Fruit fly (Drosophila melanogaster) whole organism, embryonic: ENCODE data around the gene CG5056.

Source experiments
- CG10431 ChIP-seq: fragments of 200-800 bp; sonication (Bioruptor generic); optimal IDR thresholded peaks from 3 replicates; lab custom pipeline; 2018; ENCODE audit warnings: missing biosample characterization, mild to moderate bottlenecking, missing genetic modification characterization
- CG10654 ChIP-seq: fragments of 200-800 bp; sonication (Bioruptor generic); optimal IDR thresholded peaks from 2 replicates; lab custom pipeline; 2016; ENCODE audit warnings: missing biosample characterization, missing genetic modification characterization
- CG10959 ChIP-seq: fragments of 200-800 bp; sonication (Bioruptor generic); IDR thresholded peaks from 2 replicates; pipeline ENCODE4 v1.3.6; 2022; ENCODE audit warnings: missing biosample characterization, missing genetic modification characterization
- CG12071 ChIP-seq: fragments of 200-800 bp; sonication (Bioruptor generic); optimal IDR thresholded peaks from 3 replicates; lab custom pipeline; 2018; ENCODE audit warnings: missing biosample characterization, mild to moderate bottlenecking, missing genetic modification characterization
- CG12104 ChIP-seq: fragments of 200-800 bp; sonication (Bioruptor generic); optimal IDR thresholded peaks from 3 replicates; lab custom pipeline; 2016; ENCODE audit warnings: missing biosample characterization, missing genetic modification characterization
- CG13775 ChIP-seq: fragments of 200-800 bp; sonication (Bioruptor generic); optimal IDR thresholded peaks from 3 replicates; lab custom pipeline; 2017; ENCODE audit warnings: missing biosample characterization, mild to moderate bottlenecking, missing genetic modification characterization
- CG14965 ChIP-seq: fragments of 200-800 bp; sonication (Bioruptor generic); optimal IDR thresholded peaks from 2 replicates; lab custom pipeline; 2016; ENCODE audit warnings: missing biosample characterization, missing genetic modification characterization, borderline replicate concordance
- CG15514 ChIP-seq: fragments of 200-800 bp; sonication (Bioruptor generic); optimal IDR thresholded peaks from 3 replicates; lab custom pipeline; 2017; ENCODE audit warnings: missing biosample characterization, missing genetic modification characterization, mild to moderate bottlenecking, moderate library complexity, missing genetic modification reagents
- CG2678 ChIP-seq: fragments of 200-800 bp; sonication (Bioruptor generic); optimal IDR thresholded peaks from 3 replicates; lab custom pipeline; 2019; ENCODE audit warnings: missing biosample characterization, mild to moderate bottlenecking, missing genetic modification characterization, moderate library complexity
- CG2875 ChIP-seq: fragments of 200-800 bp; sonication (Bioruptor generic); optimal IDR thresholded peaks from 2 replicates; lab custom pipeline; 2017; ENCODE audit warnings: missing biosample characterization, mild to moderate bottlenecking, missing genetic modification characterization, missing genetic modification reagents
- CG33557 ChIP-seq: fragments of 200-800 bp; sonication (Bioruptor generic); optimal IDR thresholded peaks from 2 replicates; lab custom pipeline; 2019; ENCODE audit warnings: missing biosample characterization, mild to moderate bottlenecking, missing genetic modification characterization, moderate library complexity
- CG3407 ChIP-seq: fragments of 200-800 bp; sonication (Bioruptor generic); optimal IDR thresholded peaks from 2 replicates; lab custom pipeline; 2018; ENCODE audit warnings: missing biosample characterization, mild to moderate bottlenecking, missing genetic modification characterization
- CG6272 ChIP-seq: fragments of 200-800 bp; sonication (Bioruptor generic); IDR thresholded peaks from 2 replicates; pipeline ENCODE4 v1.3.6; 2022; ENCODE audit warnings: missing biosample characterization, missing genetic modification characterization
- CG9727 ChIP-seq: fragments of 200-800 bp; sonication (Bioruptor generic); optimal IDR thresholded peaks from 3 replicates; lab custom pipeline; 2017; ENCODE audit warnings: missing biosample characterization, mild to moderate bottlenecking, missing genetic modification characterization
- CoRest ChIP-seq: fragments of 200-800 bp; sonication (Bioruptor generic); optimal IDR thresholded peaks from 3 replicates; lab custom pipeline; 2018; ENCODE audit warnings: missing biosample characterization, mild to moderate bottlenecking, missing genetic modification characterization, moderate library complexity
- D19B ChIP-seq: fragments of 200-800 bp; sonication (Bioruptor generic); optimal IDR thresholded peaks from 2 replicates; lab custom pipeline; 2017; ENCODE audit warnings: missing biosample characterization, mild to moderate bottlenecking, missing genetic modification characterization
- Dbx ChIP-seq: fragments of 200-800 bp; sonication (Bioruptor generic); IDR thresholded peaks from 3 replicates; pipeline ENCODE4 v1.3.6; 2022; ENCODE audit warnings: missing biosample characterization, missing genetic modification characterization
- Dll ChIP-seq: fragments of 200-800 bp; sonication (Bioruptor generic); IDR thresholded peaks from 4 replicates; pipeline ENCODE4 v1.3.6; 2022; ENCODE audit warnings: missing biosample characterization, missing genetic modification characterization; ENCODE audit not compliant: partially characterized antibody
- Hey ChIP-seq: fragments of 200-800 bp; sonication (Bioruptor generic); optimal IDR thresholded peaks from 3 replicates; lab custom pipeline; 2018; ENCODE audit warnings: missing biosample characterization, mild to moderate bottlenecking, missing genetic modification characterization
- HmgZ ChIP-seq: fragments of 200-800 bp; sonication (Bioruptor generic); optimal IDR thresholded peaks from 2 replicates; lab custom pipeline; 2018; ENCODE audit warnings: missing biosample characterization, mild to moderate bottlenecking, missing genetic modification characterization
- Lpt ChIP-seq: fragments of >200 bp; optimal IDR thresholded peaks from 2 replicates; lab custom pipeline; 2018; ENCODE audit warnings: missing biosample characterization, missing genetic modification characterization
- NC2β ChIP-seq: fragments of 200-800 bp; sonication (Bioruptor generic); optimal IDR thresholded peaks from 2 replicates; lab custom pipeline; 2016; ENCODE audit warnings: missing biosample characterization, missing genetic modification characterization
- Oli ChIP-seq: fragments of 200-800 bp; sonication (Bioruptor generic); optimal IDR thresholded peaks from 2 replicates; lab custom pipeline; 2018; ENCODE audit warnings: missing biosample characterization, mild to moderate bottlenecking, missing genetic modification characterization, moderate library complexity
- Optix ChIP-seq: fragments of 200-800 bp; sonication (Bioruptor generic); IDR thresholded peaks from 3 replicates; pipeline ENCODE4 v1.3.6; 2022; ENCODE audit warnings: missing biosample characterization, missing genetic modification characterization
- Poxn ChIP-seq: fragments of 200-800 bp; sonication (Bioruptor generic); IDR thresholded peaks from 2 replicates; pipeline ENCODE4 v1.3.6; 2022; ENCODE audit warnings: missing biosample characterization, missing genetic modification characterization
- Rx ChIP-seq: fragments of 200-800 bp; sonication (Bioruptor generic); IDR thresholded peaks from 2 replicates; pipeline ENCODE4 v1.3.6; 2022; ENCODE audit warnings: missing biosample characterization, missing genetic modification characterization
- YL-1 ChIP-seq: fragments of 200-800 bp; sonication (Bioruptor generic); optimal IDR thresholded peaks from 3 replicates; lab custom pipeline; 2017; ENCODE audit warnings: missing biosample characterization, mild to moderate bottlenecking, missing genetic modification characterization
- ab ChIP-seq: fragments of 200-800 bp; sonication (Bioruptor generic); optimal IDR thresholded peaks from 2 replicates; lab custom pipeline; 2016; ENCODE audit warnings: missing biosample characterization, missing genetic modification characterization
- al ChIP-seq: fragments of 200-800 bp; sonication (Bioruptor generic); IDR thresholded peaks from 2 replicates; pipeline ENCODE4 v1.3.6; 2022; ENCODE audit warnings: missing biosample characterization, missing genetic modification characterization
- ap ChIP-seq: fragments of 200-800 bp; sonication (Bioruptor generic); IDR thresholded peaks from 2 replicates; pipeline ENCODE4 v1.3.6; 2022; ENCODE audit warnings: missing biosample characterization, missing genetic modification characterization
- bowl ChIP-seq: fragments of 200-800 bp; sonication (Bioruptor generic); IDR thresholded peaks from 2 replicates; pipeline ENCODE4 v1.3.6; 2022; ENCODE audit warnings: missing biosample characterization, missing genetic modification characterization
- cato ChIP-seq: fragments of 200-800 bp; sonication (Bioruptor generic); optimal IDR thresholded peaks from 2 replicates; lab custom pipeline; 2016; ENCODE audit warnings: missing biosample characterization, missing genetic modification characterization, borderline replicate concordance
- ci ChIP-seq: fragments of 200-800 bp; sonication (Bioruptor generic); IDR thresholded peaks from 3 replicates; pipeline ENCODE4 v1.3.6; 2022; ENCODE audit warnings: missing biosample characterization, missing genetic modification characterization
- danr ChIP-seq: fragments of 200-800 bp; sonication (Bioruptor generic); IDR thresholded peaks from 2 replicates; pipeline ENCODE4 v1.3.6; 2022; ENCODE audit warnings: missing biosample characterization, missing genetic modification characterization
- gfzf ChIP-seq: fragments of 200-800 bp; sonication (Bioruptor generic); optimal IDR thresholded peaks from 2 replicates; lab custom pipeline; 2016; ENCODE audit warnings: missing biosample characterization, mild to moderate bottlenecking, missing genetic modification characterization, moderate library complexity
- lilli ChIP-seq: fragments of 200-800 bp; sonication (Bioruptor generic); optimal IDR thresholded peaks from 3 replicates; lab custom pipeline; 2016; ENCODE audit warnings: missing biosample characterization, missing genetic modification characterization
- lmd ChIP-seq: fragments of 200-800 bp; sonication (Bioruptor generic); IDR thresholded peaks from 2 replicates; pipeline ENCODE4 v1.3.6; 2022; ENCODE audit warnings: missing biosample characterization, missing genetic modification characterization
- mam ChIP-seq: fragments of 200-800 bp; sonication (Bioruptor generic); optimal IDR thresholded peaks from 3 replicates; lab custom pipeline; 2016; ENCODE audit warnings: missing biosample characterization, missing genetic modification characterization
- otp ChIP-seq: fragments of 200-800 bp; sonication (Bioruptor generic); IDR thresholded peaks from 3 replicates; pipeline ENCODE4, ENCODE4 v1.3.6; 2022; ENCODE audit warnings: missing biosample characterization, missing genetic modification characterization
- pan ChIP-seq, 4 experiments: fragments of >200 bp in 3 of 4; fragments of 200-800 bp in 1 of 4; sonication (Bioruptor generic) in 1 of 4; optimal IDR thresholded peaks in 3 of 4; IDR thresholded peaks in 1 of 4; 2 replicates each; pipeline versions ENCODE4 v1.3.6 to Lab custom; 2017 to 2022; ENCODE audit warnings: missing biosample characterization in 2 of 4, missing genetic modification characterization in 2 of 4, mixed read lengths in 1 of 4
- peb ChIP-seq: fragments of 200-800 bp; sonication (Bioruptor generic); IDR thresholded peaks from 2 replicates; pipeline ENCODE4 v1.3.6; 2022; ENCODE audit warnings: missing biosample characterization, missing genetic modification characterization
- pros ChIP-seq: fragments of 200-800 bp; sonication (Bioruptor generic); optimal IDR thresholded peaks from 3 replicates; lab custom pipeline; 2019; ENCODE audit warnings: missing biosample characterization, mild to moderate bottlenecking, missing genetic modification characterization, moderate library complexity
- run ChIP-seq: fragments of 200-800 bp; sonication (Bioruptor generic); optimal IDR thresholded peaks from 3 replicates; lab custom pipeline; 2018; ENCODE audit warnings: missing biosample characterization, mild to moderate bottlenecking, missing genetic modification characterization
- sens-2 ChIP-seq: fragments of 200-800 bp; sonication (Bioruptor generic); IDR thresholded peaks from 2 replicates; pipeline ENCODE4 v1.3.6; 2022; ENCODE audit warnings: missing biosample characterization, missing genetic modification characterization
- sim ChIP-seq: fragments of 200-800 bp; sonication (Bioruptor generic); IDR thresholded peaks from 2 replicates; pipeline ENCODE4 v1.3.6; 2022; ENCODE audit warnings: missing biosample characterization, missing genetic modification characterization
- toy ChIP-seq: fragments of 200-800 bp; sonication (Bioruptor generic); IDR thresholded peaks from 2 replicates; pipeline ENCODE4 v1.3.6; 2022; ENCODE audit warnings: missing biosample characterization, missing genetic modification characterization
- tx ChIP-seq: fragments of 200-800 bp; sonication (Bioruptor generic); optimal IDR thresholded peaks from 2 replicates; lab custom pipeline; 2016; ENCODE audit warnings: missing biosample characterization, missing genetic modification characterization

Gene CG5056

dm6 chr2L:10408122-10408576 is 41.7 kb downstream of the CG5056 start, which contains the start of the genes Ip259 and RpS27A (continued):
- peak; percentile 36 for TF ChIP-seq cato (GFP tag; lab: Kevin White, UChicago)
- TF ChIP-seq CG10431 (GFP tag; lab: Kevin White, UChicago) = peak; percentile 63
- TF ChIP-seq bowl (GFP tag; lab: Robert Waterston, UW) = peak; percentile 69; the same call in 1 of the 2 replicates
- peak; percentile 91 for TF ChIP-seq CG9727 (GFP tag; lab: Kevin White, UChicago)
- TF ChIP-seq Lpt (GFP tag; lab: Kevin White, UChicago) = no peak
- TF ChIP-seq CG10959 (GFP tag; lab: Robert Waterston, UW) = peak; percentile 41; the same call in 1 of the 2 replicates
- TF ChIP-seq CoRest (tag; lab: Kevin White, UChicago) = peak; percentile 65
- peak; percentile 93 for TF ChIP-seq YL-1
- peak; percentile 56 for TF ChIP-seq D19B (GFP tag; lab: Kevin White, UChicago)
- no peak for TF ChIP-seq pros (GFP tag; lab: Kevin White, UChicago)
- no peak; the same call in 1 of the 2 replicates for TF ChIP-seq Rx (GFP tag; lab: Robert Waterston, UW)
- TF ChIP-seq CG14965 (GFP tag; lab: Kevin White, UChicago) = no peak
- TF ChIP-seq CG12104 = peak; percentile 85
- no peak for TF ChIP-seq pan (optimal IDR thresholded peaks at IDR 0.05; lab: Kevin White, UChicago)
- TF ChIP-seq pan (GFP tag; optimal IDR thresholded peaks at IDR 0.05 in 1 of 2, IDR thresholded peaks at IDR 0.05 in 1 of 2) = peak in 1 of 2 experiments; percentile 77
- peak; percentile 48 for TF ChIP-seq lilli
- TF ChIP-seq peb (GFP tag; lab: Robert Waterston, UW) = no peak; the same call in 1 of the 2 replicates
- no peak for TF ChIP-seq run (tag; lab: Kevin White, UChicago)
- TF ChIP-seq ab (GFP tag; lab: Kevin White, UChicago) = no peak
- no peak for TF ChIP-seq tx
- no peak for TF ChIP-seq Oli (tag; lab: Kevin White, UChicago)
- TF ChIP-seq toy (GFP tag; lab: Robert Waterston, UW) = no peak
- TF ChIP-seq CG6272 (GFP tag; lab: Robert Waterston, UW) = peak; percentile 61; the same call in 1 of the 2 replicates
- peak; percentile 88 for TF ChIP-seq Dbx
- no peak; the same call in 2 of the 3 replicates for TF ChIP-seq otp
- TF ChIP-seq ci = peak; percentile 92
- TF ChIP-seq gfzf (GFP tag; lab: Kevin White, UChicago) = peak; percentile 2
- peak; percentile 56 for TF ChIP-seq CG2875
- TF ChIP-seq al (GFP tag; lab: Robert Waterston, UW) = peak; percentile 56
- no peak for TF ChIP-seq Dll
- TF ChIP-seq Poxn (GFP tag; lab: Robert Waterston, UW) = no peak
- TF ChIP-seq sim (GFP tag; lab: Robert Waterston, UW) = peak; percentile 64; the same call in 1 of the 2 replicates
- TF ChIP-seq CG13775 = peak; percentile 87
- TF ChIP-seq CG10654 (GFP tag; lab: Kevin White, UChicago) = peak; percentile 69
- peak; percentile 92 for TF ChIP-seq CG15514
- TF ChIP-seq Hey (tag; lab: Kevin White, UChicago) = no peak
- TF ChIP-seq mam (GFP tag; lab: Kevin White, UChicago) = peak; percentile 71
- peak; percentile 96 for TF ChIP-seq NC2β (GFP tag; lab: Kevin White, UChicago)
- no peak; the same call in 1 of the 2 replicates for TF ChIP-seq ap (GFP tag; lab: Robert Waterston, UW)
- TF ChIP-seq CG2678 (tag; lab: Kevin White, UChicago) = no peak
- TF ChIP-seq CG33557 (GFP tag; lab: Kevin White, UChicago) = peak; percentile 69
- TF ChIP-seq lmd (GFP tag; lab: Robert Waterston, UW) = peak; percentile 57
- peak; percentile 86 for TF ChIP-seq sens-2
- no peak for TF ChIP-seq CG12071
- TF ChIP-seq Optix (GFP tag; lab: Robert Waterston, UW) = peak; percentile 77; the same call in 2 of the 3 replicates
- peak; percentile 71 for TF ChIP-seq HmgZ (tag; lab: Kevin White, UChicago)
- TF ChIP-seq danr = peak; percentile 40; the same call in 1 of the 2 replicates
- TF ChIP-seq CG3407 (GFP tag; lab: Kevin White, UChicago) = peak; percentile 70
